Worm (Caenorhabditis elegans) whole organism, L3 larva: ENCODE data around the gene ZK632.14.

Experiments used
- R02D3.7 ChIP-seq: fragments of 150-350 bp; optimal IDR thresholded peaks from 2 replicates; lab custom pipeline; 2014; ENCODE audit warnings: missing biosample characterization, missing genetic modification characterization
- ZK546.5 ChIP-seq: sonication (generic microtip); optimal IDR thresholded peaks from 2 replicates; lab custom pipeline; 2017; ENCODE audit warnings: missing biosample characterization, missing genetic modification characterization
- aly-2 ChIP-seq: fragments of 150-350 bp; optimal IDR thresholded peaks from 2 replicates; lab custom pipeline; 2014; ENCODE audit warnings: missing biosample characterization, missing genetic modification characterization
- ama-1 ChIP-seq: fragments of 150-350 bp; optimal IDR thresholded peaks from 2 replicates; lab custom pipeline; 2018
- ceh-16 ChIP-seq: sonication (generic microtip); optimal IDR thresholded peaks from 2 replicates; lab custom pipeline; 2017; ENCODE audit warnings: missing biosample characterization, missing genetic modification characterization
- ceh-28 ChIP-seq: fragments of 150-350 bp; optimal IDR thresholded peaks from 2 replicates; lab custom pipeline; 2014; ENCODE audit warnings: missing biosample characterization, missing genetic modification reagents, missing genetic modification characterization
- ceh-82 ChIP-seq: fragments of 150-350 bp; optimal IDR thresholded peaks from 2 replicates; lab custom pipeline; 2014; ENCODE audit warnings: missing biosample characterization, missing genetic modification characterization
- ceh-9 ChIP-seq: sonication (generic microtip); optimal IDR thresholded peaks from 2 replicates; lab custom pipeline; 2018; ENCODE audit warnings: missing biosample characterization, missing genetic modification characterization
- daf-12 ChIP-seq: fragments of 150-350 bp; optimal IDR thresholded peaks from 2 replicates; lab custom pipeline; 2014; ENCODE audit warnings: missing biosample characterization, missing genetic modification reagents, missing genetic modification characterization
- egl-27 ChIP-seq: sonication (generic microtip); optimal IDR thresholded peaks from 4 replicates; lab custom pipeline; 2017; ENCODE audit warnings: missing biosample characterization, missing genetic modification reagents, missing genetic modification characterization
- egl-5 ChIP-seq: fragments of 150-350 bp; optimal IDR thresholded peaks from 2 replicates; lab custom pipeline; 2017; ENCODE audit warnings: missing biosample characterization, missing genetic modification reagents, missing genetic modification characterization, inconsistent platforms
- elt-1 ChIP-seq: fragments of 150-350 bp; optimal IDR thresholded peaks from 2 replicates; lab custom pipeline; 2014; ENCODE audit warnings: missing biosample characterization, missing genetic modification characterization
- elt-2 ChIP-seq: sonication (generic microtip); optimal IDR thresholded peaks from 2 replicates; lab custom pipeline; 2016; ENCODE audit warnings: missing genetic modification reagents, mild to moderate bottlenecking, missing genetic modification characterization, missing compliant biosample characterization
- elt-3 ChIP-seq, 3 experiments: fragments of 150-350 bp in 1 of 3; sonication (generic microtip) in 2 of 3; optimal IDR thresholded peaks; 2 replicates in 2 of 3; 4 replicates in 1 of 3; lab custom pipeline; 2014 to 2017; ENCODE audit warnings: missing biosample characterization in 3 of 3, missing genetic modification characterization in 3 of 3
- eor-1 ChIP-seq, 2 experiments: fragments of 150-350 bp; optimal IDR thresholded peaks; 2 replicates each; lab custom pipeline; 2014 to 2018; ENCODE audit warnings: missing biosample characterization in 2 of 2, missing genetic modification characterization in 2 of 2
- fkh-10 ChIP-seq: sonication (generic microtip); optimal IDR thresholded peaks from 2 replicates; lab custom pipeline; 2017; ENCODE audit warnings: missing biosample characterization, missing genetic modification reagents, missing genetic modification characterization
- fkh-2 ChIP-seq: fragments of 150-350 bp; optimal IDR thresholded peaks from 2 replicates; lab custom pipeline; 2014; ENCODE audit warnings: missing biosample characterization, missing genetic modification reagents, missing genetic modification characterization
- fos-1 ChIP-seq: fragments of 150-350 bp; optimal IDR thresholded peaks from 2 replicates; lab custom pipeline; 2014; ENCODE audit warnings: missing biosample characterization, missing genetic modification characterization
- hmg-11 ChIP-seq: sonication (generic microtip); optimal IDR thresholded peaks from 2 replicates; lab custom pipeline; 2016; ENCODE audit warnings: missing genetic modification characterization, missing compliant biosample characterization
- jun-1 ChIP-seq: fragments of 150-350 bp; optimal IDR thresholded peaks from 2 replicates; lab custom pipeline; 2014; ENCODE audit warnings: missing biosample characterization, missing genetic modification reagents, missing genetic modification characterization
- lin-15B ChIP-seq: fragments of 150-350 bp; optimal IDR thresholded peaks from 2 replicates; lab custom pipeline; 2014; ENCODE audit warnings: missing biosample characterization, missing genetic modification characterization
- lin-39 ChIP-seq: fragments of 150-350 bp; optimal IDR thresholded peaks from 2 replicates; lab custom pipeline; 2018; ENCODE audit warnings: missing biosample characterization, missing genetic modification reagents, missing genetic modification characterization
- lsy-12 ChIP-seq: sonication (generic microtip); optimal IDR thresholded peaks from 2 replicates; lab custom pipeline; 2016; ENCODE audit warnings: mild to moderate bottlenecking, missing genetic modification characterization, missing compliant biosample characterization
- mdl-1 ChIP-seq: fragments of 150-350 bp; optimal IDR thresholded peaks from 2 replicates; lab custom pipeline; 2014; ENCODE audit warnings: missing biosample characterization, missing genetic modification characterization
- mml-1 ChIP-seq: fragments of 150-350 bp; sonication (generic microtip); optimal IDR thresholded peaks from 3 replicates; lab custom pipeline; 2014; ENCODE audit warnings: missing biosample characterization, missing genetic modification characterization
- nfya-1 ChIP-seq: sonication (generic microtip); optimal IDR thresholded peaks from 2 replicates; lab custom pipeline; 2017; ENCODE audit warnings: missing genetic modification characterization, mild to moderate bottlenecking, missing compliant biosample characterization, antibody characterized with exemption, moderate library complexity; ENCODE audit not compliant: insufficient read depth
- nhr-11 ChIP-seq: fragments of 150-350 bp; optimal IDR thresholded peaks from 2 replicates; lab custom pipeline; 2014; ENCODE audit warnings: missing biosample characterization, missing genetic modification characterization
- nhr-12 ChIP-seq: fragments of 150-350 bp; optimal IDR thresholded peaks from 2 replicates; lab custom pipeline; 2014; ENCODE audit warnings: missing biosample characterization, missing genetic modification characterization
- nhr-23 ChIP-seq: fragments of 150-350 bp; optimal IDR thresholded peaks from 2 replicates; lab custom pipeline; 2014; ENCODE audit warnings: missing biosample characterization, missing genetic modification reagents, missing genetic modification characterization
- nhr-237 ChIP-seq: fragments of 150-350 bp; optimal IDR thresholded peaks from 2 replicates; lab custom pipeline; 2014; ENCODE audit warnings: missing biosample characterization, missing genetic modification characterization
- nhr-25 ChIP-seq: sonication (generic microtip); optimal IDR thresholded peaks from 2 replicates; lab custom pipeline; 2017; ENCODE audit warnings: missing biosample characterization, missing genetic modification characterization
- nhr-28 ChIP-seq: fragments of 150-350 bp; optimal IDR thresholded peaks from 2 replicates; lab custom pipeline; 2014; ENCODE audit warnings: missing biosample characterization, missing genetic modification characterization
- nhr-43 ChIP-seq: sonication (generic microtip); optimal IDR thresholded peaks from 2 replicates; lab custom pipeline; 2016; ENCODE audit warnings: mild to moderate bottlenecking, missing genetic modification characterization, missing compliant biosample characterization; ENCODE audit not compliant: poor library complexity, severe bottlenecking
- nhr-67 ChIP-seq: fragments of 150-350 bp; optimal IDR thresholded peaks from 2 replicates; lab custom pipeline; 2014; ENCODE audit warnings: missing biosample characterization, missing genetic modification characterization
- nhr-76 ChIP-seq: fragments of 150-350 bp; sonication (generic microtip); optimal IDR thresholded peaks from 5 replicates; lab custom pipeline; 2014; ENCODE audit warnings: missing biosample characterization, missing genetic modification characterization
- nhr-77 ChIP-seq: fragments of 150-350 bp; optimal IDR thresholded peaks from 2 replicates; lab custom pipeline; 2014; ENCODE audit warnings: missing biosample characterization, missing genetic modification characterization
- pha-4 ChIP-seq: fragments of 150-350 bp; optimal IDR thresholded peaks from 2 replicates; lab custom pipeline; 2014; ENCODE audit warnings: missing biosample characterization, missing genetic modification reagents, missing genetic modification characterization
- pqm-1 ChIP-seq: fragments of 150-350 bp; optimal IDR thresholded peaks from 2 replicates; lab custom pipeline; 2017; ENCODE audit warnings: missing biosample characterization, missing genetic modification characterization, inconsistent platforms
- sea-2 ChIP-seq: fragments of 150-350 bp; sonication (generic microtip); optimal IDR thresholded peaks from 4 replicates; lab custom pipeline; 2014; ENCODE audit warnings: missing biosample characterization, missing genetic modification reagents, missing genetic modification characterization
- skn-1 ChIP-seq: fragments of 150-350 bp; optimal IDR thresholded peaks from 2 replicates; lab custom pipeline; 2014; ENCODE audit warnings: missing biosample characterization, missing genetic modification characterization
- snpc-4 ChIP-seq: fragments of 150-350 bp; optimal IDR thresholded peaks from 2 replicates; lab custom pipeline; 2014; ENCODE audit warnings: missing biosample characterization, missing genetic modification characterization
- tbx-2 ChIP-seq: sonication (generic microtip); optimal IDR thresholded peaks from 2 replicates; lab custom pipeline; 2016; ENCODE audit warnings: mild to moderate bottlenecking, missing genetic modification characterization, missing compliant biosample characterization
- unc-39 ChIP-seq: sonication (generic microtip); optimal IDR thresholded peaks from 4 replicates; lab custom pipeline; 2017; ENCODE audit warnings: missing biosample characterization, missing genetic modification characterization
- unc-62 ChIP-seq: fragments of 150-350 bp; sonication (generic microtip); optimal IDR thresholded peaks from 4 replicates; lab custom pipeline; 2014; ENCODE audit warnings: missing biosample characterization, missing genetic modification reagents, missing genetic modification characterization
- zag-1 ChIP-seq: fragments of 150-350 bp; optimal IDR thresholded peaks from 2 replicates; lab custom pipeline; 2014; ENCODE audit warnings: missing biosample characterization, missing genetic modification characterization
- ztf-11 ChIP-seq: fragments of 150-350 bp; optimal IDR thresholded peaks from 2 replicates; lab custom pipeline; 2014; ENCODE audit warnings: missing biosample characterization, missing genetic modification characterization
- ztf-4 ChIP-seq: fragments of 150-350 bp; optimal IDR thresholded peaks from 2 replicates; lab custom pipeline; 2014; ENCODE audit warnings: missing biosample characterization, missing genetic modification characterization

ZK632.14 gene

DNA sequence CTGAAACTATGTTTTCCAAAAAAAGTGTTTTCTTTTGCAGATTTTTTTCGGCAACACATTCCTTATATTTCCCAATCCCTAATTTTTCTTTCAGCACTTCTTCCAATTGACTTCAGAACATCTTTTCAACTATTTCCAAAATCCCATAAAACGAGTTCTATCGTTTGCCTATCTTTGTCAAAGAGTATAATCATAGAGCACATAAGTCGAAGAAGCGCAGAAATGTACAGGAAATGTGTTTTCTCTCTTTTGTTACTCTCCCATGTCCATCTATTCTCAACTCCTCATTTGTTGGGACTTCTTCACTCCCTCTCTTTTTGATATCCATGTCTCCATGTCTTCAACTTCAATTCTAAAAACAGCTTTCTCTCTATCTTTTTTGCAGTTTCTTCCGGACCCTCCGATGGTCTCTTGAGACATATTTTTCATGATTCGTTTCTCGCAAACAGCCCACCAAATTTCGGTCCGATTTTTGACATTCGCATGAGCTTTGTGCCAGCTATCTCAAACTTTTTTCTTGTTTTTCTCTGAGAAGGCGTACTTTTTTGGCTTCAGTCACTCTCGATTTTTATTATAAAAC lies 47.0 kb downstream of the ZK632.14 start, which contains the start of gene twk-48:
Gene twk-48 (plus strand): TSS at position 530 of the 580 bp plus-strand sequence.
- TF ChIP-seq fkh-10 (GFP tag; lab: Kevin White, UChicago) (peak; percentile 57), nfya-1 (tag; lab: Kevin White, UChicago) (peak; percentile 24), nhr-43 (no peak), nhr-28 (no peak), lin-39 (tag; lab: Kevin White, UChicago) (peak; percentile 15)

DNA sequence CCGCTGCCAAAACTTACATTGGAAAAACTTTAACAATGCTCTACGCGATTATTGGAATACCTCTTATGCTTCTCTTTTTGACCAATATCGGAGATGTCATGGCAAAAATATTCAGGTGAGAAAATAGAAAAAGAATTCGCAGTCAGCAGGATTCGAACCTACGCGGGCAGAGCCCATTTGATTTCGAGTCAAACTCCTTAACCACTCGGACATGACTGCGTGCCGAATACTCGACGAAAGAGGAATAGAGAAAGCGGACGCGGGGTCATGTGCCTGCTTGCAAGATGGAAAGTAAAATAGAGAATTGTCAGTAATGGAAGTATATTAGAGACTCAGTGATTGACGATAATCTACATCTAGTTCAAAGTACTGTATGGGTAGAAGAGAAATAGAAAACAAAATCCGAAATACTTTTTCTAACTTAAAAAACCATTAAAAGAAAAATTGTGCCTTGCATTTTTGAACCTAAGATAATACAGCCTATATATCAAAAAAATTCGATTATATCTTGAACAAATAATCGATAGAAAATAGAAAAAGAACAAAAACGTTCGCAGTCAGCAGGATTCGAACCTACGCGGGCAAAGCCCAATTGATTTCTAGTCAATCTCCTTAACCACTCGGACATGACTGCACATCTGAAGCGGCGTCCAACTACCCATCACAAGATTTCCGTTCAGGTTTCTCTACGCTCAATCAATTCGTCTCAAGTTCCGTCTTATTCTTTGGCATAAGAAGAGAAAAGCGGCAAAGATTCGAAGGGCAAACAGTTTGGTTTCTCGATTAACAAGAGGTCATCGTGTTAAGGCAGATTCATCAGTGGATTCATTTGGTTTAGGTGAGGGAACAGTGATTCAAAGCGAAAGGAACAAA lies 48.5 kb downstream of the ZK632.14 start:
- TF ChIP-seq R02D3.7 (tag; lab: Kevin White, UChicago) (no peak), nhr-77 (tag; lab: Kevin White, UChicago) (no peak), elt-2 (tag; lab: Kevin White, UChicago) (peak; percentile 36), nhr-237 (tag; lab: Kevin White, UChicago) (no peak), ceh-16 (tag; lab: Kevin White, UChicago) (no peak), fkh-10 (GFP tag; lab: Kevin White, UChicago) (no peak), aly-2 (tag; lab: Kevin White, UChicago) (no peak), mml-1 (no peak), nhr-12 (no peak), nhr-76 (tag; lab: Kevin White, UChicago) (no peak), pqm-1 (peak; percentile 15), tbx-2 (tag; lab: Kevin White, UChicago) (peak; percentile 20), hmg-11 (peak; percentile 53), pha-4 (tag; lab: Kevin White, UChicago) (peak; percentile 50), lin-15B (tag; lab: Kevin White, UChicago) (peak; percentile 10), ceh-28 (no peak), unc-62 (no peak), ZK546.5 (tag; lab: Kevin White, UChicago) (no peak), mdl-1 (no peak), ama-1 (lab: Kevin White, UChicago) (no peak), fos-1 (tag; lab: Kevin White, UChicago) (no peak), nhr-28 (no peak), sea-2 (GFP tag; lab: Kevin White, UChicago) (no peak), eor-1 (tag; optimal IDR thresholded peaks at IDR 0.05; lab: Kevin White, UChicago) (no peak), zag-1 (no peak), nhr-11 (no peak), lsy-12 (tag; lab: Kevin White, UChicago) (peak; percentile 72), snpc-4 (tag; lab: Kevin White, UChicago) (peak; percentile 9), unc-39 (tag; lab: Kevin White, UChicago) (no peak), skn-1 (peak; percentile 46), nhr-25 (tag; lab: Kevin White, UChicago) (peak; percentile 19), nhr-23 (tag; lab: Kevin White, UChicago) (no peak), elt-3 (tag; optimal IDR thresholded peaks at IDR 0.05; lab: Kevin White, UChicago) (peak in 1 of 3 experiments; percentile 38), egl-27 (tag; lab: Kevin White, UChicago) (no peak), ztf-11 (no peak), ceh-82 (tag; lab: Kevin White, UChicago) (peak; percentile 4), egl-5 (peak; percentile 62), daf-12 (tag; lab: Kevin White, UChicago) (no peak), ceh-9 (tag; lab: Kevin White, UChicago) (no peak), fkh-2 (tag; lab: Kevin White, UChicago) (no peak), nhr-43 (peak; percentile 26), lin-39 (tag; lab: Kevin White, UChicago) (peak; percentile 58), nhr-67 (tag; lab: Kevin White, UChicago) (no peak), elt-1 (no peak), jun-1 (peak; percentile 71), ztf-4 (tag; lab: Kevin White, UChicago) (no peak), nfya-1 (tag; lab: Kevin White, UChicago) (peak; percentile 47)
